Worm (Caenorhabditis elegans) whole organism, late embryonic: ENCODE data around the gene eif-2A.

Source experiments
- C38D4.7 ChIP-seq: fragments of 200-800 bp; sonication (Bioruptor generic); optimal IDR thresholded peaks from 2 replicates; lab custom pipeline; 2018; ENCODE audit warnings: mild to moderate bottlenecking, missing genetic modification characterization, moderate library complexity, missing compliant biosample characterization
- K09A11.1 ChIP-seq: sonication (generic microtip); optimal IDR thresholded peaks from 2 replicates; lab custom pipeline; 2017; ENCODE audit warnings: antibody characterized with exemption, mild to moderate bottlenecking, missing genetic modification characterization, missing compliant biosample characterization; ENCODE audit not compliant: insufficient read depth
- T23F11.4 ChIP-seq: fragments of 200-800 bp; sonication (Bioruptor generic); optimal IDR thresholded peaks from 2 replicates; lab custom pipeline; 2018; ENCODE audit warnings: mild to moderate bottlenecking, missing genetic modification characterization, missing compliant biosample characterization
- Y22D7AL.16 ChIP-seq: sonication (generic microtip); optimal IDR thresholded peaks from 2 replicates; lab custom pipeline; 2016; ENCODE audit warnings: missing genetic modification characterization, missing compliant biosample characterization
- ama-1 ChIP-seq: fragments of 150-350 bp; optimal IDR thresholded peaks from 2 replicates; lab custom pipeline; 2014
- ceh-14 ChIP-seq: sonication (generic microtip); optimal IDR thresholded peaks from 2 replicates; lab custom pipeline; 2016; ENCODE audit warnings: missing genotype, missing genetic modification characterization, missing compliant biosample characterization
- ceh-18 ChIP-seq: sonication (generic microtip); optimal IDR thresholded peaks from 2 replicates; lab custom pipeline; 2016; ENCODE audit warnings: missing genetic modification characterization, missing compliant biosample characterization
- ceh-19 ChIP-seq: fragments of 200-800 bp; sonication (Bioruptor generic); optimal IDR thresholded peaks from 2 replicates; lab custom pipeline; 2018; ENCODE audit warnings: mild to moderate bottlenecking, missing genetic modification characterization, missing compliant biosample characterization
- ceh-24 ChIP-seq: sonication (generic microtip); optimal IDR thresholded peaks from 2 replicates; lab custom pipeline; 2016; ENCODE audit warnings: mild to moderate bottlenecking, missing genetic modification characterization, missing compliant biosample characterization
- ceh-30 ChIP-seq: fragments of 150-350 bp; optimal IDR thresholded peaks from 2 replicates; lab custom pipeline; 2014; ENCODE audit warnings: missing biosample characterization, missing genetic modification characterization
- ceh-31 ChIP-seq: sonication (generic microtip); optimal IDR thresholded peaks from 2 replicates; lab custom pipeline; 2016; ENCODE audit warnings: missing genetic modification characterization, missing compliant biosample characterization
- ceh-48 ChIP-seq: sonication (generic microtip); optimal IDR thresholded peaks from 2 replicates; lab custom pipeline; 2016; ENCODE audit warnings: missing genetic modification characterization, inconsistent platforms, missing compliant biosample characterization
- ceh-6 ChIP-seq: fragments of 200-800 bp; sonication (Bioruptor generic); optimal IDR thresholded peaks from 2 replicates; lab custom pipeline; 2018; ENCODE audit warnings: mild to moderate bottlenecking, missing genetic modification characterization, missing compliant biosample characterization
- ceh-9 ChIP-seq: sonication (generic microtip); optimal IDR thresholded peaks from 2 replicates; lab custom pipeline; 2016; ENCODE audit warnings: mild to moderate bottlenecking, missing genetic modification characterization, inconsistent platforms, missing compliant biosample characterization
- che-1 ChIP-seq: sonication (generic microtip); optimal IDR thresholded peaks from 2 replicates; lab custom pipeline; 2016; ENCODE audit warnings: mild to moderate bottlenecking, missing genetic modification characterization, missing compliant biosample characterization
- dve-1 ChIP-seq: sonication (generic microtip); optimal IDR thresholded peaks from 2 replicates; lab custom pipeline; 2017; ENCODE audit warnings: antibody characterized with exemption, mild to moderate bottlenecking, missing genetic modification characterization, missing compliant biosample characterization
- elt-2 ChIP-seq: sonication (generic microtip); optimal IDR thresholded peaks from 2 replicates; lab custom pipeline; 2016; ENCODE audit warnings: missing genetic modification reagents, missing genetic modification characterization, missing compliant biosample characterization
- elt-4 ChIP-seq: sonication (generic microtip); optimal IDR thresholded peaks from 2 replicates; lab custom pipeline; 2016; ENCODE audit warnings: missing genetic modification characterization, missing compliant biosample characterization
- eyg-1 ChIP-seq: sonication (generic microtip); optimal IDR thresholded peaks from 2 replicates; lab custom pipeline; 2016; ENCODE audit warnings: missing genotype, missing genetic modification characterization, missing compliant biosample characterization
- fkh-10 ChIP-seq: fragments of 150-350 bp; optimal IDR thresholded peaks from 2 replicates; lab custom pipeline; 2014; ENCODE audit warnings: missing biosample characterization, missing genetic modification reagents, missing genetic modification characterization
- hlh-30 ChIP-seq: sonication (generic microtip); optimal IDR thresholded peaks from 2 replicates; lab custom pipeline; 2017; ENCODE audit warnings: antibody characterized with exemption, missing genetic modification characterization, missing compliant biosample characterization; ENCODE audit not compliant: insufficient read depth
- hlh-8 ChIP-seq: sonication (generic microtip); optimal IDR thresholded peaks from 2 replicates; lab custom pipeline; 2016; ENCODE audit warnings: missing genotype, missing genetic modification characterization, missing compliant biosample characterization
- lim-6 ChIP-seq: sonication (generic microtip); optimal IDR thresholded peaks from 2 replicates; lab custom pipeline; 2016; ENCODE audit warnings: missing genetic modification characterization, missing compliant biosample characterization
- lin-11 ChIP-seq: fragments of 200-800 bp; sonication (Bioruptor generic); optimal IDR thresholded peaks from 2 replicates; lab custom pipeline; 2018; ENCODE audit warnings: mild to moderate bottlenecking, missing genetic modification characterization, missing compliant biosample characterization
- mec-3 ChIP-seq: sonication (generic microtip); optimal IDR thresholded peaks from 2 replicates; lab custom pipeline; 2016; ENCODE audit warnings: borderline replicate concordance, missing genetic modification characterization, missing compliant biosample characterization
- nhr-232 ChIP-seq: sonication (generic microtip); optimal IDR thresholded peaks from 2 replicates; lab custom pipeline; 2016; ENCODE audit warnings: missing genetic modification characterization, missing compliant biosample characterization
- npax-4 ChIP-seq: sonication (generic microtip); optimal IDR thresholded peaks from 2 replicates; lab custom pipeline; 2016; ENCODE audit warnings: missing genetic modification characterization, missing compliant biosample characterization
- odd-2 ChIP-seq: sonication (generic microtip); optimal IDR thresholded peaks from 2 replicates; lab custom pipeline; 2017; ENCODE audit warnings: antibody characterized with exemption, mild to moderate bottlenecking, missing genetic modification characterization, missing compliant biosample characterization
- pag-3 ChIP-seq: sonication (generic microtip); optimal IDR thresholded peaks from 2 replicates; lab custom pipeline; 2016; ENCODE audit warnings: missing compliant biosample characterization, missing genetic modification characterization, borderline replicate concordance
- pax-1 ChIP-seq: fragments of 150-350 bp; optimal IDR thresholded peaks from 2 replicates; lab custom pipeline; 2014; ENCODE audit warnings: missing biosample characterization, missing genetic modification characterization
- pqm-1 ChIP-seq: sonication (generic microtip); optimal IDR thresholded peaks from 2 replicates; lab custom pipeline; 2016; ENCODE audit warnings: missing genetic modification characterization, missing compliant biosample characterization
- pros-1 ChIP-seq: fragments of 150-350 bp; optimal IDR thresholded peaks from 2 replicates; lab custom pipeline; 2014; ENCODE audit warnings: missing biosample characterization, missing genetic modification reagents, missing genetic modification characterization
- rnt-1 ChIP-seq: sonication (generic microtip); optimal IDR thresholded peaks from 2 replicates; lab custom pipeline; 2016; ENCODE audit warnings: missing genetic modification characterization, missing compliant biosample characterization
- sdc-2 ChIP-seq: sonication (generic microtip); optimal IDR thresholded peaks from 2 replicates; lab custom pipeline; 2016; ENCODE audit warnings: missing genotype, missing genetic modification characterization, missing compliant biosample characterization
- sox-2 ChIP-seq: fragments of 200-800 bp; sonication (Bioruptor generic); IDR thresholded peaks from 2 replicates; pipeline ENCODE4 v1.3.6; 2022; ENCODE audit warnings: missing genetic modification reagents, missing genetic modification characterization, missing compliant biosample characterization
- syd-9 ChIP-seq: sonication (generic microtip); optimal IDR thresholded peaks from 2 replicates; lab custom pipeline; 2016; ENCODE audit warnings: mild to moderate bottlenecking, missing genetic modification characterization, moderate library complexity, missing compliant biosample characterization
- tbx-2 ChIP-seq: sonication (generic microtip); optimal IDR thresholded peaks from 2 replicates; lab custom pipeline; 2016; ENCODE audit warnings: missing genetic modification characterization, missing compliant biosample characterization
- ttx-3 ChIP-seq: sonication (generic microtip); optimal IDR thresholded peaks from 2 replicates; lab custom pipeline; 2016; ENCODE audit warnings: missing genetic modification reagents, missing genetic modification characterization, missing compliant biosample characterization
- unc-3 ChIP-seq, 2 experiments: fragments of 200-800 bp in 1 of 2; sonication (Bioruptor generic) in 1 of 2; sonication (generic microtip) in 1 of 2; conservative IDR thresholded peaks in 1 of 2; optimal IDR thresholded peaks in 1 of 2; 2 replicates each; pipeline versions ENCODE4 v1.3.6 to Lab custom; 2016 to 2022; ENCODE audit warnings: missing compliant biosample characterization in 2 of 2, missing genetic modification characterization in 2 of 2, missing genetic modification reagents in 1 of 2

The eif-2A gene

DNA sequence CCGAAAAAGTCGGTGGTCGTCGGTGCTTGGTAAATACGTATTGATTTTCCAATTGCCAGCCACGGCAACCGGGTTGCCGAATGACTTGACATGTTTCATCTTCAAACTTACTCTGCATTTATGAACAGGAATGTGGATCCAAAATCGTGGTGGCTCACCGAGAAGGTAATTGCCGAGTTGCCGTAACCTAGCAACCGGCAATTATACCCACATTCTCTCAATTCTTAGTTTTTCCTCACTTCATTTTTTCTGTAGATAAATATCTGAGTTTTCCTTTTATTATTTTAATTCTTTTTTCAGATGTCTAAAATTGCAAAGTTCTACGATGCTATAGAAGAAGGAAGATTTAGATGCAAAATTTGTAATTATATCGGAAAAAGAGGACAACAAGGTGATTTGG is 36.0 kb downstream of the eif-2A start, which contains the start of gene ZK673.4:
Gene ZK673.4 (plus strand): TSS at position 301 of the 400 bp plus-strand sequence.
- TF ChIP-seq elt-2 (tag; lab: Kevin White, UChicago) (no peak), dve-1 (tag; lab: Kevin White, UChicago) (no peak), pax-1 (tag; lab: Kevin White, UChicago) (no peak), ttx-3 (tag; lab: Kevin White, UChicago) (no peak), npax-4 (tag; lab: Kevin White, UChicago) (no peak), ceh-30 (tag; lab: Kevin White, UChicago) (no peak), mec-3 (tag; lab: Kevin White, UChicago) (no peak), ceh-6 (GFP tag; lab: Kevin White, UChicago) (no peak), ceh-24 (no peak), Y22D7AL.16 (tag; lab: Kevin White, UChicago) (no peak), syd-9 (tag; lab: Kevin White, UChicago) (no peak), lim-6 (tag; lab: Kevin White, UChicago) (no peak), che-1 (no peak), C38D4.7 (GFP tag; lab: Kevin White, UChicago) (no peak)

DNA sequence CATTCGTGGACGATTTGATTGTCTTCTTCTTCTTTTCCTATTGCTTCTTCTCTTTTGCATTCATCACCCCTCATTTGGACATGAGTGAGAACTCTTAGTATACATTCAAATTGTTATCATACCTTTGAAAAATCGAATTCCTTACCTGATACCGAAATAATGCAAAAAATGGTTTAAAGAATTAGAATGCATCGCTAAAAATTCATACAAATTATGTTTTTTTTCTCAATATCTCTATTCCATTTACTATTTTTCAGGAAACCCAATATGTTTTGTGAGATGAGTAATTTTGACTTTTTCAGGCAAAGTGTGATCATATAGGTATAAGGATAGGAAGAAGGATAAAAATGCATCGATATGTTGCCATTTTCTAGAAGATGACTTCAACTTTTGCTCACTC is 40.4 kb downstream of the eif-2A start, which contains the start of gene ZK673.11:
Gene ZK673.11 (plus strand): TSS at position 301 of the 400 bp plus-strand sequence.
- TF ChIP-seq lin-11 (tag; lab: Kevin White, UChicago) (no peak), dve-1 (tag; lab: Kevin White, UChicago) (no peak), unc-3 (GFP tag; conservative IDR thresholded peaks at IDR 0.05; lab: Robert Waterston, UW) (no peak), unc-3 (tag; optimal IDR thresholded peaks at IDR 0.05; lab: Kevin White, UChicago) (no peak), ceh-30 (tag; lab: Kevin White, UChicago) (no peak), rnt-1 (tag; lab: Kevin White, UChicago) (no peak), ceh-48 (tag; lab: Kevin White, UChicago) (no peak), eyg-1 (no peak), ceh-18 (no peak), tbx-2 (no peak), pax-1 (tag; lab: Kevin White, UChicago) (no peak)

DNA sequence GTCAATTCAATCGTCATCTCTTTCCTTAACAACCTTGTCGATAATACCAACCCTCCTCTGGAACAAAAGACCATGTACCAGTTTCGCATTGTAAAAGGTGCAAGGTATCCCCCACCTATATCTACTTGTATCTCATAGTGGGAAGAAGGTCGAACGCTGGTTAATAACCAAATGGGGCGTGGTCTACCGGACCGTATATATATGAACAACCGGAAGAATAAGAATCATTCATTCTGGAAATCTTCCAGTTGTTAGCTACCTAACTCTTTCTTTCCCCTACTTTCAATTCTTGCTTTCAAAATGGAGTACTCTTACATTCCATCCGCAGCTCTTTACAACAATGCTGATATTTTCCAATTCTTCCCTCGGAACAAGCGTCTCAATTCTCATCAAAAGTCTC is 44.6 kb downstream of the eif-2A start, which contains the start of gene ZK673.5:
Gene ZK673.5 (plus strand): TSS at position 301 of the 400 bp plus-strand sequence.
- TF ChIP-seq elt-2 (tag; lab: Kevin White, UChicago) (no peak), Y22D7AL.16 (tag; lab: Kevin White, UChicago) (no peak), pag-3 (tag; lab: Kevin White, UChicago) (no peak), ceh-19 (no peak), lin-11 (tag; lab: Kevin White, UChicago) (no peak), odd-2 (no peak), ceh-6 (GFP tag; lab: Kevin White, UChicago) (no peak), che-1 (no peak)

DNA sequence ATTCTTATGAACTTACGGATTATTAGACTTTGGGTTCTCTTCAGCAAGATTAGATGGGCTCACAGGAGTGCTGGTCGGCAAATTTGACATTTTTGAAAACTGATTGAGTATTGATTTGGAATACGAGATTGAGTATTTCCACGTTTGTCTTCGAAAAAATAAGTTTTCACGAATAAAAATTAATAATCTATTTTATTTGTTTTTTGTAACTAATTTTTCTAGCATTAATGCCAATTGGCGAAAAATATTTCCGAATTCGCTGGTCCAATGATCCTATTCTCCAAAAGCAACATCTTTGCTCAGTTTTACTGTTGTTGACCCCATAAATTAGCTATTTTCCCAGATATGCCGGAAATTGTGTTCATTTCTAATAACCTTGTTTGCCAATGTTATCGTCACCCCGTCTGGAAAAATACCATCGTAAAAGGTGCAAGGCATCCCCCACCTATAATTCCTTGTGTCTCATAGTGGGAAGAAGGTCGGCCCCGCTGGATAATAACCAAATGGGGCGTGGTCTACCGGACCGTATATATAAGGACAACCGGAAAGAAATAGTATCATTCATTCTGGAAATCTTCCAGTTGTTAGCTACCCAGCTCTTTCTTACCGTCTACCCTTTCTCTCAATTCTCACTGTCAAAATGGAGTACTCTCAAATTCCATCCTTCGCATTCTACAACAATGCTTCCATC is 47.8 kb downstream of the eif-2A start, which contains the start of the genes ZK673.6 and sdz-37:
Gene ZK673.6 (minus strand): TSS at position 101 of the 691 bp plus-strand sequence.
Gene sdz-37 (plus strand): TSS at position 641 of the 691 bp plus-strand sequence.
- TF ChIP-seq ttx-3 (tag; lab: Kevin White, UChicago) (no peak), ceh-6 (GFP tag; lab: Kevin White, UChicago) (no peak), tbx-2 (no peak), elt-2 (tag; lab: Kevin White, UChicago) (no peak), fkh-10 (GFP tag; lab: Kevin White, UChicago) (no peak), pag-3 (tag; lab: Kevin White, UChicago) (no peak), nhr-232 (no peak), ceh-48 (tag; lab: Kevin White, UChicago) (no peak)

DNA sequence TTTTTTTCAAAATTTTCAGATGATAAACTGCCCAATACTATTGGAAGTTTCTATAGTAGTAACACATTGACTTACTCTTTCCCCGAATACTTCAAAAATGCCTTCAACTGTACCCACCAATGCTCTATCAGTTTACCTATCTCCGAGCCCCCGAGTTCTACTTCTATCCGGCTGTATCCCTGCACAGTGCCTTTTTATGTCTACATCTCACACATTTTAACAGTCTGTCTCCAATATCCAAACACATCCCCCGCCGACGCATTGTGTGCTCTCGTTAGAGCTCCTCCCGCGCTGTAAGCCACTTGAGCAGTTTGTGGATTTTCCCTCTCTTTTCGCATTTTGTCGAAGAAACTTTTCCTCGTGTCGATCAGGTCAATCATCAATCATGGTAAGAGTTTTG is 50.0 kb downstream of the eif-2A start, which contains the start of gene tnc-2:
Gene tnc-2 (plus strand): TSS at position 301 of the 400 bp plus-strand sequence.
- TF ChIP-seq hlh-8 (tag; lab: Kevin White, UChicago): no peak
- TF ChIP-seq T23F11.4 (GFP tag; lab: Kevin White, UChicago): no peak
- TF ChIP-seq fkh-10 (GFP tag; lab: Kevin White, UChicago): no peak
- no peak for TF ChIP-seq syd-9 (tag; lab: Kevin White, UChicago)
- no peak for TF ChIP-seq sdc-2 (tag; lab: Kevin White, UChicago)
- TF ChIP-seq ama-1: no peak
- TF ChIP-seq C38D4.7 (GFP tag; lab: Kevin White, UChicago): no peak
- no peak for TF ChIP-seq odd-2
- TF ChIP-seq K09A11.1 (tag; lab: Kevin White, UChicago): no peak
- TF ChIP-seq ceh-24: no peak
- no peak for TF ChIP-seq ceh-14 (tag; lab: Kevin White, UChicago)
- no peak for TF ChIP-seq ceh-31 (tag; lab: Kevin White, UChicago)
- no peak for TF ChIP-seq ceh-9 (tag; lab: Kevin White, UChicago)
- TF ChIP-seq Y22D7AL.16 (tag; lab: Kevin White, UChicago): no peak
- no peak for TF ChIP-seq sox-2 (GFP tag; lab: Robert Waterston, UW)
- no peak for TF ChIP-seq ceh-19
- no peak for TF ChIP-seq pqm-1 (tag; lab: Kevin White, UChicago)
- no peak for TF ChIP-seq pros-1 (tag; lab: Kevin White, UChicago)
- TF ChIP-seq elt-4 (tag; lab: Kevin White, UChicago): no peak
- no peak for TF ChIP-seq hlh-30
